Fruit fly (Drosophila melanogaster): ENCODE measurements around the gene mio.

dm6 chr2L:2212478-2212877 lies 4.6 kb upstream of the mio start, which contains the start of gene CG15385:
- TF ChIP-seq EcR (GFP tag; optimal IDR thresholded peaks at IDR 0.05) (no peak), CG12605 (GFP tag; IDR thresholded peaks at IDR 0.05) (no peak), D1 (tag; optimal IDR thresholded peaks at IDR 0.05) (no peak), gl (tag; optimal IDR thresholded peaks at IDR 0.05) (no peak), CG17806 (tag; optimal IDR thresholded peaks at IDR 0.05) (no peak), CG8301 (tag; optimal IDR thresholded peaks at IDR 0.05) (no peak), Pif1B (GFP tag; optimal IDR thresholded peaks at IDR 0.05) (no peak), CG32121 (GFP tag; IDR thresholded peaks at IDR 0.05) (no peak), CG34367 (tag; optimal IDR thresholded peaks at IDR 0.05) (no peak), CG13204 (GFP tag; optimal IDR thresholded peaks at IDR 0.05) (no peak), CG8159 (tag; optimal IDR thresholded peaks at IDR 0.05) (no peak), CG4496 (GFP tag; IDR thresholded peaks at IDR 0.05) (no peak), CG10348 (GFP tag; IDR thresholded peaks at IDR 0.05) (no peak)
